Fruit fly (Drosophila melanogaster): ENCODE data around the gene CG4751.

Gene CG4751

dm6 chr2L:11136093-11136492 is 5.6 kb downstream of the CG4751 start, which contains the start of gene hgo (continued):
- TF ChIP-seq CG9797 (GFP tag; optimal IDR thresholded peaks at IDR 0.05) (no peak), CG6683 (GFP tag; optimal IDR thresholded peaks at IDR 0.05) (no peak), CG3281 (GFP tag; optimal IDR thresholded peaks at IDR 0.05) (no peak), CG10366 (GFP tag; IDR thresholded peaks at IDR 0.05) (no peak)

- TF ChIP-seq Ssrp (tag; optimal IDR thresholded peaks at IDR 0.05) = no peak
- TF ChIP-seq gem (tag; optimal IDR thresholded peaks at IDR 0.05) = no peak
- no peak for TF ChIP-seq HmgD (GFP tag; optimal IDR thresholded peaks at IDR 0.05)
- TF ChIP-seq CG15269 (tag; optimal IDR thresholded peaks at IDR 0.05) = no peak
- TF ChIP-seq nom (GFP tag; optimal IDR thresholded peaks at IDR 0.05) = no peak
- no peak for TF ChIP-seq Dbx (GFP tag; IDR thresholded peaks at IDR 0.05)
- TF ChIP-seq ATbp (GFP tag; optimal IDR thresholded peaks at IDR 0.05) = no peak
- no peak for TF ChIP-seq phol (tag; optimal IDR thresholded peaks at IDR 0.05)
- TF ChIP-seq CG11560 (tag; IDR thresholded peaks at IDR 0.05) = no peak
- TF ChIP-seq mam (GFP tag; optimal IDR thresholded peaks at IDR 0.05) = no peak
- TF ChIP-seq dati (GFP tag; IDR thresholded peaks at IDR 0.05) = no peak
- TF ChIP-seq HLH3B (GFP tag; IDR thresholded peaks at IDR 0.05) = no peak
- no peak for TF ChIP-seq CG7745 (tag; optimal IDR thresholded peaks at IDR 0.05)
- TF ChIP-seq Vsx1 (GFP tag; optimal IDR thresholded peaks at IDR 0.05) = no peak
- TF ChIP-seq CG6854 (GFP tag; optimal IDR thresholded peaks at IDR 0.05) = no peak
Measured at dm6 chr2L:11145317-11145716, 14.8 kb downstream of the CG4751 start, which contains the start of gene CG31867. CG31867 (minus strand) TSS chr2L:11145417.

dm6 chr2L:11148969-11149368 is 18.4 kb downstream of the CG4751 start, which contains the start of gene Gyc32E:
Gyc32E (minus strand) TSS chr2L:11149101.
- TF ChIP-seq GATAe (GFP tag; conservative IDR thresholded peaks at IDR 0.05) = no peak
- TF ChIP-seq CG11085 (GFP tag; IDR thresholded peaks at IDR 0.05) = no peak
- no peak for TF ChIP-seq CG8478 (optimal IDR thresholded peaks at IDR 0.05)
- no peak for TF ChIP-seq MBD-R2 (GFP tag; IDR thresholded peaks at IDR 0.05)
- TF ChIP-seq al (GFP tag; IDR thresholded peaks at IDR 0.05) = no peak
- no peak for TF ChIP-seq yki (optimal IDR thresholded peaks at IDR 0.05)
- TF ChIP-seq Deaf1 (tag; optimal IDR thresholded peaks at IDR 0.05) = peak; percentile 84
- TF ChIP-seq crp (GFP tag; optimal IDR thresholded peaks at IDR 0.05) = no peak
- TF ChIP-seq CG1233 (GFP tag; optimal IDR thresholded peaks at IDR 0.05) = no peak
- no peak for TF ChIP-seq vnd (GFP tag; IDR thresholded peaks at IDR 0.05; ENCODE audit: partially characterized antibody)
- peak; percentile 54 for TF ChIP-seq scrt (GFP tag; optimal IDR thresholded peaks at IDR 0.05)
- no peak for TF ChIP-seq H15 (GFP tag; IDR thresholded peaks at IDR 0.05)
- TF ChIP-seq Gsc (GFP tag; IDR thresholded peaks at IDR 0.05) = no peak
- no peak for TF ChIP-seq CG3163 (GFP tag; optimal IDR thresholded peaks at IDR 0.05)
- no peak for TF ChIP-seq jigr1 (GFP tag; IDR thresholded peaks at IDR 0.05)

dm6 chr2L:11155166-11155958 is 24.8 kb downstream of the CG4751 start, which contains the start of gene CG6287:
CG6287 (minus strand) TSS chr2L:11155721.
- TF ChIP-seq Ptx1 (GFP tag; IDR thresholded peaks at IDR 0.05) = no peak
- no peak for TF ChIP-seq gcm2 (GFP tag; optimal IDR thresholded peaks at IDR 0.05)
- peak; percentile 12 for TF ChIP-seq Usf (GFP tag; optimal IDR thresholded peaks at IDR 0.05)
- TF ChIP-seq ind (GFP tag; optimal IDR thresholded peaks at IDR 0.05) = peak; percentile 29
- no peak for TF ChIP-seq CG2129 (GFP tag; IDR thresholded peaks at IDR 0.05; ENCODE audit: partially characterized antibody)
- no peak for TF ChIP-seq ab (GFP tag; optimal IDR thresholded peaks at IDR 0.05)
- TF ChIP-seq ATbp (GFP tag; optimal IDR thresholded peaks at IDR 0.05) = no peak
- TF ChIP-seq ranshi (GFP tag; IDR thresholded peaks at IDR 0.05) = peak; percentile 30; the same call in 1 of the 2 replicates
- TF ChIP-seq danr (GFP tag; IDR thresholded peaks at IDR 0.05) = no peak
- TF ChIP-seq CG1024 (GFP tag; IDR thresholded peaks at IDR 0.05) = no peak
- TF ChIP-seq CG12942 (GFP tag; optimal IDR thresholded peaks at IDR 0.05) = no peak
- peak; percentile 51 for TF ChIP-seq sens (GFP tag)
- TF ChIP-seq CG8944 (GFP tag; optimal IDR thresholded peaks at IDR 0.05) = no peak
- TF ChIP-seq Aef1 (GFP tag; IDR thresholded peaks at IDR 0.05) = peak; percentile 43; the same call in 2 of the 3 replicates
- TF ChIP-seq az2 (GFP tag; optimal IDR thresholded peaks at IDR 0.05) = peak; percentile 21
- no peak for TF ChIP-seq Atf6 (GFP tag; IDR thresholded peaks at IDR 0.05)

Data from whole organism, embryonic.